Worm (Caenorhabditis elegans): ENCODE results near the gene K10H10.10.

Gene K10H10.10

DNA sequence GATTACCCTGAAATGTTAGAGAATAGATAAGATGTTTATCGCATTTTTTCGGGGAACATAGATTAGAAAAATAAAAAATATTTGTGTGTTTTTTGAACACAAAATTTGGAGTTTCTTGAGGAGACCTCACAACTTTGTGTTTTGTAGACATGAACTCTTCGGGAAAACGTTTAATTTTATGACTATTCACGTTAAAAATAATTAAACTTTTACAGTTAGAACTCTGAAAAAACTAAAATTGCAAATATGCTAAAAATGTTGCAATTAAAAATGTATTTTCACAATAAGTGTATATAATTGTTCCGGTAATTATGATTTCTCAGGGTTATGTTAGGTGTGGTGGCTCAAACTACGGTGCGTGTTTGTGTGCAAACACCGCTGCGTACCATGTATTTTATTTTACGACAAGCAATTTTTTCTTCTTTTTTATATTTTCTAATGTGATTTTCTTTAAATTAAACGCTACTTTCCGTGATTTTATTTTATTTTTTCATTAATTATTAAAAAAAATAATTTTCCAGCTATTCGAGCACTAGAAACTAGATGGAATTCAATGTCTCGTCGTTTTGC is 20.8 kb downstream of the K10H10.10 start, which contains the start of the genes F57C2.5 and spat-1 (continued):
- TF ChIP-seq swsn-7 (tag; optimal IDR thresholded peaks at IDR 0.05) (peak; percentile 62), aly-2 (tag; optimal IDR thresholded peaks at IDR 0.05) (peak; percentile 46), nhr-47 (tag; optimal IDR thresholded peaks at IDR 0.05) (peak; percentile 75), mep-1 (tag; optimal IDR thresholded peaks at IDR 0.05) (peak; percentile 78), lin-14 (GFP tag; optimal IDR thresholded peaks at IDR 0.05) (no peak), pqm-1 (tag; optimal IDR thresholded peaks at IDR 0.05) (no peak), nhr-237 (tag; optimal IDR thresholded peaks at IDR 0.05) (no peak), unc-30 (tag; optimal IDR thresholded peaks at IDR 0.05) (no peak), nhr-71 (tag; optimal IDR thresholded peaks at IDR 0.05) (peak; percentile 86), unc-130 (tag; optimal IDR thresholded peaks at IDR 0.05) (peak; percentile 93), aha-1 (tag; optimal IDR thresholded peaks at IDR 0.05) (no peak), snpc-4 (tag; optimal IDR thresholded peaks at IDR 0.05) (peak; percentile 51), sup-37 (GFP tag; optimal IDR thresholded peaks at IDR 0.05) (no peak), nhr-20 (tag; optimal IDR thresholded peaks at IDR 0.05) (peak; percentile 81), zip-4 (GFP tag; optimal IDR thresholded peaks at IDR 0.05) (no peak), xbp-1 (tag; optimal IDR thresholded peaks at IDR 0.05) (peak; percentile 65), fkh-4 (tag; optimal IDR thresholded peaks at IDR 0.05; ENCODE audit: borderline replicate concordance) (peak; percentile 59), nhr-77 (tag; optimal IDR thresholded peaks at IDR 0.05) (peak; percentile 94), nhr-11 (tag; optimal IDR thresholded peaks at IDR 0.05) (no peak), zag-1 (tag; optimal IDR thresholded peaks at IDR 0.05) (no peak), C04F5.9 (tag; optimal IDR thresholded peaks at IDR 0.05) (peak; percentile 54), mab-9 (GFP tag; IDR thresholded peaks at IDR 0.05) (no peak), sptf-1 (tag; optimal IDR thresholded peaks at IDR 0.05) (no peak), Y116A8C.19 (tag; optimal IDR thresholded peaks at IDR 0.05; ENCODE audit: borderline replicate concordance) (no peak), lin-39 (tag; optimal IDR thresholded peaks at IDR 0.05) (no peak), lin-15B (tag; optimal IDR thresholded peaks at IDR 0.05) (peak; percentile 39), irx-1 (tag; optimal IDR thresholded peaks at IDR 0.05) (peak; percentile 32), dsc-1 (tag; optimal IDR thresholded peaks at IDR 0.05) (peak; percentile 67), ztf-11 (tag; optimal IDR thresholded peaks at IDR 0.05) (peak in 1 of 2 experiments; percentile 73), grh-1 (GFP tag; IDR thresholded peaks at IDR 0.05) (no peak), lir-3 (tag; optimal IDR thresholded peaks at IDR 0.05; ENCODE audit: poor library complexity) (peak; percentile 81), ceh-63 (GFP tag; optimal IDR thresholded peaks at IDR 0.05) (no peak), pax-3 (tag; optimal IDR thresholded peaks at IDR 0.05) (peak; percentile 87), ces-1 (GFP tag; optimal IDR thresholded peaks at IDR 0.05) (no peak), nhr-76 (tag; optimal IDR thresholded peaks at IDR 0.05) (no peak), fos-1 (tag; optimal IDR thresholded peaks at IDR 0.05) (peak; percentile 54), ceh-88 (GFP tag; IDR thresholded peaks at IDR 0.05) (peak; percentile 71; the same call in 1 of the 2 replicates), nhr-28 (tag; optimal IDR thresholded peaks at IDR 0.05) (no peak), nhr-84 (tag; optimal IDR thresholded peaks at IDR 0.05) (no peak), elt-2 (tag; optimal IDR thresholded peaks at IDR 0.05) (peak; percentile 67), mef-2 (tag; optimal IDR thresholded peaks at IDR 0.05) (no peak), unc-86 (tag; optimal IDR thresholded peaks at IDR 0.05) (peak; percentile 40), fkh-8 (tag; optimal IDR thresholded peaks at IDR 0.05) (peak; percentile 88), C16A3.4 (tag; optimal IDR thresholded peaks at IDR 0.05) (peak; percentile 88), pag-3 (tag; optimal IDR thresholded peaks at IDR 0.05; ENCODE audit: borderline replicate concordance, insufficient read depth) (no peak), nhr-85 (tag) (peak; percentile 81), fkh-10 (GFP tag; optimal IDR thresholded peaks at IDR 0.05) (no peak), rnt-1 (tag; optimal IDR thresholded peaks at IDR 0.05) (no peak), ets-5 (GFP tag; IDR thresholded peaks at IDR 0.05) (no peak), ceh-82 (tag; optimal IDR thresholded peaks at IDR 0.05) (peak in 1 of 3 experiments; percentile 51), vab-15 (tag; optimal IDR thresholded peaks at IDR 0.05) (peak; percentile 89), jun-1 (tag; optimal IDR thresholded peaks at IDR 0.05) (no peak), unc-62 (GFP tag; optimal IDR thresholded peaks at IDR 0.05) (no peak)

All from whole organism, L1 larva.